Fruit fly (Drosophila melanogaster): Measurements from ENCODE around the gene Unc-115b.

DNA sequence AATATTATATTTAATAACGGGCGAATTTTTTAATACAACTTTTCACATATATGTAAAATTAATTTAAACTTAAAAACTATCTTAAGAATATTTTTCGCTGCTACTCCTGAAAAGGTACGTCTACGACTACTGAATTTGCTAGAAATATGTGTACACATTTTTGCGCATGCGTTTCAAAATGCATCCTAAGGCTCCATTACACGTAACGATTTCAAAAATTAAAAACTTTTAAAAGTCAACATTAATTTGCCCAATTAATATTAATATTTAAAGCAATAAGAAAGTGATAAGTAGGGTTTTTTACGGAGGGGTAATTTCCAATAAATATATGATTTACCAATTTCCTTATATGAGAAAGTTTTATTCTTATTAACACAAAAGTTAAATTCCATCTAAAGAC, 38.2 kb upstream of the Unc-115b start, which contains the start of gene FoxP:
- no peak for TF ChIP-seq fru (GFP tag; optimal IDR thresholded peaks at IDR 0.05)
- no peak for TF ChIP-seq psq (GFP tag; optimal IDR thresholded peaks at IDR 0.05)
- no peak for TF ChIP-seq brk (GFP tag; optimal IDR thresholded peaks at IDR 0.05)
